Worm (Caenorhabditis elegans) whole organism, late embryonic: ENCODE data around the gene ZC477.7.
A peak's percentile ranks its signal among the peaks of the same experiment; 100 is the strongest.

Experiments
- F13H6.1 ChIP-seq: sonication (generic microtip); optimal IDR thresholded peaks from 2 replicates; lab custom pipeline; 2016; ENCODE audit warnings: missing genetic modification characterization, missing compliant biosample characterization
- K02D7.2 ChIP-seq: sonication (generic microtip); optimal IDR thresholded peaks from 2 replicates; lab custom pipeline; 2017; ENCODE audit warnings: mild to moderate bottlenecking, missing genetic modification characterization, missing compliant biosample characterization
- Y22D7AL.16 ChIP-seq: sonication (generic microtip); optimal IDR thresholded peaks from 2 replicates; lab custom pipeline; 2016; ENCODE audit warnings: missing genetic modification characterization, missing compliant biosample characterization
- ahr-1 ChIP-seq: sonication (generic microtip); optimal IDR thresholded peaks from 2 replicates; lab custom pipeline; 2016; ENCODE audit warnings: missing genetic modification characterization, missing compliant biosample characterization
- ceh-14 ChIP-seq: sonication (generic microtip); optimal IDR thresholded peaks from 2 replicates; lab custom pipeline; 2016; ENCODE audit warnings: missing genotype, missing genetic modification characterization, missing compliant biosample characterization
- ceh-18 ChIP-seq: sonication (generic microtip); optimal IDR thresholded peaks from 2 replicates; lab custom pipeline; 2016; ENCODE audit warnings: missing genetic modification characterization, missing compliant biosample characterization
- ceh-19 ChIP-seq: fragments of 200-800 bp; sonication (Bioruptor generic); optimal IDR thresholded peaks from 2 replicates; lab custom pipeline; 2018; ENCODE audit warnings: mild to moderate bottlenecking, missing genetic modification characterization, missing compliant biosample characterization
- ceh-2 ChIP-seq: sonication (generic microtip); optimal IDR thresholded peaks from 2 replicates; lab custom pipeline; 2016; ENCODE audit warnings: missing genotype, missing genetic modification characterization, missing compliant biosample characterization
- ceh-22 ChIP-seq: sonication (generic microtip); optimal IDR thresholded peaks from 2 replicates; lab custom pipeline; 2017; ENCODE audit warnings: missing biosample characterization, missing genetic modification characterization
- ceh-24 ChIP-seq: sonication (generic microtip); optimal IDR thresholded peaks from 2 replicates; lab custom pipeline; 2016; ENCODE audit warnings: mild to moderate bottlenecking, missing genetic modification characterization, missing compliant biosample characterization
- ceh-30 ChIP-seq: fragments of 150-350 bp; optimal IDR thresholded peaks from 2 replicates; lab custom pipeline; 2014; ENCODE audit warnings: missing biosample characterization, missing genetic modification characterization
- ceh-31 ChIP-seq: sonication (generic microtip); optimal IDR thresholded peaks from 2 replicates; lab custom pipeline; 2016; ENCODE audit warnings: missing genetic modification characterization, missing compliant biosample characterization
- ceh-34 ChIP-seq: sonication (generic microtip); optimal IDR thresholded peaks from 2 replicates; lab custom pipeline; 2016; ENCODE audit warnings: mild to moderate bottlenecking, missing genetic modification characterization, missing compliant biosample characterization
- ceh-45 ChIP-seq: fragments of 200-800 bp; sonication (Bioruptor generic); IDR thresholded peaks from 2 replicates; pipeline ENCODE4 v1.3.6; 2022; ENCODE audit warnings: missing genetic modification reagents, missing genetic modification characterization, missing compliant biosample characterization
- ceh-48 ChIP-seq: sonication (generic microtip); optimal IDR thresholded peaks from 2 replicates; lab custom pipeline; 2016; ENCODE audit warnings: missing genetic modification characterization, inconsistent platforms, missing compliant biosample characterization
- ceh-6 ChIP-seq: fragments of 200-800 bp; sonication (Bioruptor generic); optimal IDR thresholded peaks from 2 replicates; lab custom pipeline; 2018; ENCODE audit warnings: mild to moderate bottlenecking, missing genetic modification characterization, missing compliant biosample characterization
- ceh-9 ChIP-seq: sonication (generic microtip); optimal IDR thresholded peaks from 2 replicates; lab custom pipeline; 2016; ENCODE audit warnings: mild to moderate bottlenecking, missing genetic modification characterization, inconsistent platforms, missing compliant biosample characterization
- che-1 ChIP-seq: sonication (generic microtip); optimal IDR thresholded peaks from 2 replicates; lab custom pipeline; 2016; ENCODE audit warnings: mild to moderate bottlenecking, missing genetic modification characterization, missing compliant biosample characterization
- dmd-4 ChIP-seq: sonication (generic microtip); optimal IDR thresholded peaks from 2 replicates; lab custom pipeline; 2016; ENCODE audit warnings: borderline replicate concordance, missing genetic modification characterization, missing compliant biosample characterization
- dve-1 ChIP-seq: sonication (generic microtip); optimal IDR thresholded peaks from 2 replicates; lab custom pipeline; 2017; ENCODE audit warnings: antibody characterized with exemption, mild to moderate bottlenecking, missing genetic modification characterization, missing compliant biosample characterization
- elt-2 ChIP-seq: sonication (generic microtip); optimal IDR thresholded peaks from 2 replicates; lab custom pipeline; 2016; ENCODE audit warnings: missing genetic modification reagents, missing genetic modification characterization, missing compliant biosample characterization
- ets-4 ChIP-seq: sonication (generic microtip); optimal IDR thresholded peaks from 2 replicates; lab custom pipeline; 2016; ENCODE audit warnings: missing genetic modification characterization, missing compliant biosample characterization
- fkh-6 ChIP-seq: sonication (generic microtip); optimal IDR thresholded peaks from 2 replicates; lab custom pipeline; 2016; ENCODE audit warnings: missing genetic modification characterization, missing compliant biosample characterization
- hlh-30 ChIP-seq: sonication (generic microtip); optimal IDR thresholded peaks from 2 replicates; lab custom pipeline; 2017; ENCODE audit warnings: antibody characterized with exemption, missing genetic modification characterization, missing compliant biosample characterization; ENCODE audit not compliant: insufficient read depth
- lim-6 ChIP-seq: sonication (generic microtip); optimal IDR thresholded peaks from 2 replicates; lab custom pipeline; 2016; ENCODE audit warnings: missing genetic modification characterization, missing compliant biosample characterization
- lin-11 ChIP-seq: fragments of 200-800 bp; sonication (Bioruptor generic); optimal IDR thresholded peaks from 2 replicates; lab custom pipeline; 2018; ENCODE audit warnings: mild to moderate bottlenecking, missing genetic modification characterization, missing compliant biosample characterization
- mec-3 ChIP-seq: sonication (generic microtip); optimal IDR thresholded peaks from 2 replicates; lab custom pipeline; 2016; ENCODE audit warnings: borderline replicate concordance, missing genetic modification characterization, missing compliant biosample characterization
- nfya-1 ChIP-seq: sonication (generic microtip); optimal IDR thresholded peaks from 2 replicates; lab custom pipeline; 2017; ENCODE audit warnings: missing genetic modification characterization, mild to moderate bottlenecking, missing compliant biosample characterization, antibody characterized with exemption, moderate library complexity
- npax-4 ChIP-seq: sonication (generic microtip); optimal IDR thresholded peaks from 2 replicates; lab custom pipeline; 2016; ENCODE audit warnings: missing genetic modification characterization, missing compliant biosample characterization
- odd-2 ChIP-seq: sonication (generic microtip); optimal IDR thresholded peaks from 2 replicates; lab custom pipeline; 2017; ENCODE audit warnings: antibody characterized with exemption, mild to moderate bottlenecking, missing genetic modification characterization, missing compliant biosample characterization
- pag-3 ChIP-seq: sonication (generic microtip); optimal IDR thresholded peaks from 2 replicates; lab custom pipeline; 2016; ENCODE audit warnings: missing compliant biosample characterization, missing genetic modification characterization, borderline replicate concordance
- pax-1 ChIP-seq: fragments of 150-350 bp; optimal IDR thresholded peaks from 2 replicates; lab custom pipeline; 2014; ENCODE audit warnings: missing biosample characterization, missing genetic modification characterization
- pha-4 ChIP-seq: fragments of 150-350 bp; optimal IDR thresholded peaks from 2 replicates; lab custom pipeline; 2018; ENCODE audit warnings: missing biosample characterization, missing genetic modification reagents, missing genetic modification characterization
- pqm-1 ChIP-seq: sonication (generic microtip); optimal IDR thresholded peaks from 2 replicates; lab custom pipeline; 2016; ENCODE audit warnings: missing genetic modification characterization, missing compliant biosample characterization
- pros-1 ChIP-seq: fragments of 150-350 bp; optimal IDR thresholded peaks from 2 replicates; lab custom pipeline; 2014; ENCODE audit warnings: missing biosample characterization, missing genetic modification reagents, missing genetic modification characterization
- ref-2 ChIP-seq: sonication (generic microtip); optimal IDR thresholded peaks from 2 replicates; lab custom pipeline; 2016; ENCODE audit warnings: missing genetic modification characterization, missing compliant biosample characterization
- sox-2 ChIP-seq: fragments of 200-800 bp; sonication (Bioruptor generic); IDR thresholded peaks from 2 replicates; pipeline ENCODE4 v1.3.6; 2022; ENCODE audit warnings: missing genetic modification reagents, missing genetic modification characterization, missing compliant biosample characterization
- sox-4 ChIP-seq: sonication (generic microtip); optimal IDR thresholded peaks from 2 replicates; lab custom pipeline; 2017; ENCODE audit warnings: mild to moderate bottlenecking, missing genetic modification characterization, inconsistent platforms, missing compliant biosample characterization
- syd-9 ChIP-seq: sonication (generic microtip); optimal IDR thresholded peaks from 2 replicates; lab custom pipeline; 2016; ENCODE audit warnings: mild to moderate bottlenecking, missing genetic modification characterization, moderate library complexity, missing compliant biosample characterization
- tbx-2 ChIP-seq: sonication (generic microtip); optimal IDR thresholded peaks from 2 replicates; lab custom pipeline; 2016; ENCODE audit warnings: missing genetic modification characterization, missing compliant biosample characterization
- tbx-7 ChIP-seq: sonication (generic microtip); optimal IDR thresholded peaks from 2 replicates; lab custom pipeline; 2016; ENCODE audit warnings: missing genotype, missing genetic modification characterization, missing compliant biosample characterization
- unc-3 ChIP-seq, 2 experiments: fragments of 200-800 bp in 1 of 2; sonication (Bioruptor generic) in 1 of 2; sonication (generic microtip) in 1 of 2; conservative IDR thresholded peaks in 1 of 2; optimal IDR thresholded peaks in 1 of 2; 2 replicates each; pipeline versions ENCODE4 v1.3.6 to Lab custom; 2016 to 2022; ENCODE audit warnings: missing compliant biosample characterization in 2 of 2, missing genetic modification characterization in 2 of 2, missing genetic modification reagents in 1 of 2
- unc-86 ChIP-seq: sonication (generic microtip); optimal IDR thresholded peaks from 2 replicates; lab custom pipeline; 2016; ENCODE audit warnings: missing genetic modification characterization, missing compliant biosample characterization
- zip-5 ChIP-seq: sonication (generic microtip); optimal IDR thresholded peaks from 2 replicates; lab custom pipeline; 2016; ENCODE audit warnings: missing genetic modification characterization, missing compliant biosample characterization

ZC477.7 gene

ce11 chrIV:7111354-7111753 is at the start of gene ZC477.7, which contains the start of gene ssq-3:
Gene ZC477.7 (minus strand): TSS chrIV:7111454.
Gene ssq-3 (plus strand): TSS chrIV:7111604.
- no peak for TF ChIP-seq sox-4 (tag; lab: Kevin White, UChicago)
- no peak for TF ChIP-seq K02D7.2 (tag; lab: Kevin White, UChicago)
- TF ChIP-seq pag-3 (tag; lab: Kevin White, UChicago) = no peak
- TF ChIP-seq npax-4 = no peak
- no peak for TF ChIP-seq ceh-24 (tag; lab: Kevin White, UChicago)
- no peak for TF ChIP-seq pax-1 (tag; lab: Kevin White, UChicago)
- no peak for TF ChIP-seq ceh-14 (tag; lab: Kevin White, UChicago)
- no peak for TF ChIP-seq lin-11 (tag; lab: Kevin White, UChicago)

ce11 chrIV:7159586-7159985 is 48.3 kb upstream of the ZC477.7 start:
- no peak for TF ChIP-seq ceh-48
- TF ChIP-seq lim-6 (tag; lab: Kevin White, UChicago) = no peak
- no peak for TF ChIP-seq che-1 (tag; lab: Kevin White, UChicago)
- TF ChIP-seq ceh-30 = no peak
- no peak for TF ChIP-seq ceh-2
- TF ChIP-seq unc-86 = no peak
- no peak for TF ChIP-seq ahr-1 (tag; lab: Kevin White, UChicago)
- TF ChIP-seq ceh-6 (GFP tag; lab: Kevin White, UChicago) = no peak
- TF ChIP-seq F13H6.1 (tag; lab: Kevin White, UChicago) = no peak

ce11 chrIV:7158161-7158560 is 46.9 kb upstream of the ZC477.7 start:
- TF ChIP-seq dmd-4 (no peak), ceh-9 (tag; lab: Kevin White, UChicago) (no peak), ceh-45 (no peak), ref-2 (tag; lab: Kevin White, UChicago) (no peak), fkh-6 (tag; lab: Kevin White, UChicago) (no peak), lim-6 (tag; lab: Kevin White, UChicago) (no peak), ceh-18 (no peak), F13H6.1 (tag; lab: Kevin White, UChicago) (no peak), sox-2 (no peak), che-1 (tag; lab: Kevin White, UChicago) (no peak), elt-2 (tag; lab: Kevin White, UChicago) (no peak), syd-9 (tag; lab: Kevin White, UChicago) (no peak), mec-3 (no peak), npax-4 (no peak), tbx-7 (tag; lab: Kevin White, UChicago) (no peak), unc-86 (no peak), ceh-19 (GFP tag; lab: Kevin White, UChicago) (no peak), hlh-30 (no peak)

DNA sequence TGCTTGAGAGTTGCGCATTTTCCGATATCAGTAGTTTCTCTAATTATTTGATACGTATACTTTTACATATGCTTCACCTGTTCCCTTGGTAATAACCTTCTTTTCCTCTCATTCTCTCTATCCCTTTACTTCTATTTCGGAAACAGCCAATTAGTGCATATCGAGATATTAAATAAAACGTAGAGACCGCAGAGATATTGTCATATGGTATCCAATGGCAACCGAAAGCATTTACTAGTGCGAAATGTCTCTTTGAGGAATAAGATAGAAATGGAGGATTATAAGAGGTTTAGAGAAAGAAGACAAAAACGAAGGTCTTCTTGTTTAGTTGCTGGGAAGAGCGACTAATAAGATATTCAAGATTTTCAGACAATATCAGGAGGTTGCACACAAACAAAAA is 45.1 kb upstream of the ZC477.7 start, which contains the start of gene maph-9:
Gene maph-9, plus strand, starts transcription at position 273 of the 400 bp plus-strand sequence.
- no peak for TF ChIP-seq hlh-30
- TF ChIP-seq unc-3 (GFP tag; conservative IDR thresholded peaks at IDR 0.05; lab: Robert Waterston, UW) = no peak
- no peak for TF ChIP-seq unc-3 (tag; optimal IDR thresholded peaks at IDR 0.05; lab: Kevin White, UChicago)
- no peak for TF ChIP-seq pqm-1 (tag; lab: Kevin White, UChicago)
- TF ChIP-seq odd-2 = no peak
- TF ChIP-seq ceh-2 = no peak
- no peak for TF ChIP-seq ets-4 (tag; lab: Kevin White, UChicago)
- no peak for TF ChIP-seq pha-4
- TF ChIP-seq pros-1 = no peak
- no peak for TF ChIP-seq ceh-48
- no peak for TF ChIP-seq sox-2
- TF ChIP-seq Y22D7AL.16 (tag; lab: Kevin White, UChicago) = no peak
- no peak for TF ChIP-seq dve-1
- no peak for TF ChIP-seq ceh-34 (tag; lab: Kevin White, UChicago)
- no peak for TF ChIP-seq zip-5
- peak; percentile 28 for TF ChIP-seq ceh-31 (tag; lab: Kevin White, UChicago)
- TF ChIP-seq ceh-24 (tag; lab: Kevin White, UChicago) = no peak
- no peak for TF ChIP-seq ceh-22 (tag; lab: Kevin White, UChicago)
- TF ChIP-seq ceh-14 (tag; lab: Kevin White, UChicago) = peak; percentile 30
- TF ChIP-seq nfya-1 (tag; lab: Kevin White, UChicago) = peak; percentile 44
- no peak for TF ChIP-seq tbx-2 (tag; lab: Kevin White, UChicago)
- no peak for TF ChIP-seq mec-3
